Worm (Caenorhabditis elegans) whole organism, late embryonic: Measurements from ENCODE around the gene T21D12.12.

Source experiments
- C08G9.2 ChIP-seq: sonication (generic microtip); optimal IDR thresholded peaks from 2 replicates; lab custom pipeline; 2016; ENCODE audit warnings: mild to moderate bottlenecking, missing genetic modification characterization, moderate library complexity, missing compliant biosample characterization
- C38D4.7 ChIP-seq: fragments of 200-800 bp; sonication (Bioruptor generic); optimal IDR thresholded peaks from 2 replicates; lab custom pipeline; 2018; ENCODE audit warnings: mild to moderate bottlenecking, missing genetic modification characterization, moderate library complexity, missing compliant biosample characterization
- T23F11.4 ChIP-seq: fragments of 200-800 bp; sonication (Bioruptor generic); optimal IDR thresholded peaks from 2 replicates; lab custom pipeline; 2018; ENCODE audit warnings: mild to moderate bottlenecking, missing genetic modification characterization, missing compliant biosample characterization
- Y22D7AL.16 ChIP-seq: sonication (generic microtip); optimal IDR thresholded peaks from 2 replicates; lab custom pipeline; 2016; ENCODE audit warnings: missing genetic modification characterization, missing compliant biosample characterization
- ahr-1 ChIP-seq: sonication (generic microtip); optimal IDR thresholded peaks from 2 replicates; lab custom pipeline; 2016; ENCODE audit warnings: missing genetic modification characterization, missing compliant biosample characterization
- ceh-14 ChIP-seq: sonication (generic microtip); optimal IDR thresholded peaks from 2 replicates; lab custom pipeline; 2016; ENCODE audit warnings: missing genotype, missing genetic modification characterization, missing compliant biosample characterization
- ceh-18 ChIP-seq: sonication (generic microtip); optimal IDR thresholded peaks from 2 replicates; lab custom pipeline; 2016; ENCODE audit warnings: missing genetic modification characterization, missing compliant biosample characterization
- ceh-22 ChIP-seq: sonication (generic microtip); optimal IDR thresholded peaks from 2 replicates; lab custom pipeline; 2017; ENCODE audit warnings: missing biosample characterization, missing genetic modification characterization
- ceh-24 ChIP-seq: sonication (generic microtip); optimal IDR thresholded peaks from 2 replicates; lab custom pipeline; 2016; ENCODE audit warnings: mild to moderate bottlenecking, missing genetic modification characterization, missing compliant biosample characterization
- ceh-30 ChIP-seq: fragments of 150-350 bp; optimal IDR thresholded peaks from 2 replicates; lab custom pipeline; 2014; ENCODE audit warnings: missing biosample characterization, missing genetic modification characterization
- ceh-48 ChIP-seq: sonication (generic microtip); optimal IDR thresholded peaks from 2 replicates; lab custom pipeline; 2016; ENCODE audit warnings: missing genetic modification characterization, inconsistent platforms, missing compliant biosample characterization
- dmd-4 ChIP-seq: sonication (generic microtip); optimal IDR thresholded peaks from 2 replicates; lab custom pipeline; 2016; ENCODE audit warnings: borderline replicate concordance, missing genetic modification characterization, missing compliant biosample characterization
- dve-1 ChIP-seq: sonication (generic microtip); optimal IDR thresholded peaks from 2 replicates; lab custom pipeline; 2017; ENCODE audit warnings: antibody characterized with exemption, mild to moderate bottlenecking, missing genetic modification characterization, missing compliant biosample characterization
- elt-2 ChIP-seq: sonication (generic microtip); optimal IDR thresholded peaks from 2 replicates; lab custom pipeline; 2016; ENCODE audit warnings: missing genetic modification reagents, missing genetic modification characterization, missing compliant biosample characterization
- elt-4 ChIP-seq: sonication (generic microtip); optimal IDR thresholded peaks from 2 replicates; lab custom pipeline; 2016; ENCODE audit warnings: missing genetic modification characterization, missing compliant biosample characterization
- ets-4 ChIP-seq: sonication (generic microtip); optimal IDR thresholded peaks from 2 replicates; lab custom pipeline; 2016; ENCODE audit warnings: missing genetic modification characterization, missing compliant biosample characterization
- eyg-1 ChIP-seq: sonication (generic microtip); optimal IDR thresholded peaks from 2 replicates; lab custom pipeline; 2016; ENCODE audit warnings: missing genotype, missing genetic modification characterization, missing compliant biosample characterization
- fax-1 ChIP-seq: sonication (generic microtip); optimal IDR thresholded peaks from 2 replicates; lab custom pipeline; 2016; ENCODE audit warnings: missing genotype, missing genetic modification characterization, missing compliant biosample characterization
- gmeb-2 ChIP-seq: sonication (generic microtip); optimal IDR thresholded peaks from 2 replicates; lab custom pipeline; 2016; ENCODE audit warnings: missing genetic modification characterization, inconsistent platforms, missing compliant biosample characterization
- hlh-15 ChIP-seq: sonication (generic microtip); optimal IDR thresholded peaks from 2 replicates; lab custom pipeline; 2016; ENCODE audit warnings: missing genetic modification characterization, missing compliant biosample characterization
- hlh-30 ChIP-seq: sonication (generic microtip); optimal IDR thresholded peaks from 2 replicates; lab custom pipeline; 2017; ENCODE audit warnings: antibody characterized with exemption, missing genetic modification characterization, missing compliant biosample characterization; ENCODE audit not compliant: insufficient read depth
- hlh-8 ChIP-seq: sonication (generic microtip); optimal IDR thresholded peaks from 2 replicates; lab custom pipeline; 2016; ENCODE audit warnings: missing genotype, missing genetic modification characterization, missing compliant biosample characterization
- lin-11 ChIP-seq: fragments of 200-800 bp; sonication (Bioruptor generic); optimal IDR thresholded peaks from 2 replicates; lab custom pipeline; 2018; ENCODE audit warnings: mild to moderate bottlenecking, missing genetic modification characterization, missing compliant biosample characterization
- madf-2 ChIP-seq: sonication (generic microtip); optimal IDR thresholded peaks from 2 replicates; lab custom pipeline; 2017; ENCODE audit warnings: missing genetic modification characterization, missing compliant biosample characterization
- nfya-1 ChIP-seq: sonication (generic microtip); optimal IDR thresholded peaks from 2 replicates; lab custom pipeline; 2017; ENCODE audit warnings: missing genetic modification characterization, mild to moderate bottlenecking, missing compliant biosample characterization, antibody characterized with exemption, moderate library complexity
- nhr-11 ChIP-seq: fragments of 150-350 bp; optimal IDR thresholded peaks from 2 replicates; lab custom pipeline; 2014; ENCODE audit warnings: missing biosample characterization, missing genetic modification characterization
- nhr-232 ChIP-seq: sonication (generic microtip); optimal IDR thresholded peaks from 2 replicates; lab custom pipeline; 2016; ENCODE audit warnings: missing genetic modification characterization, missing compliant biosample characterization
- odd-2 ChIP-seq: sonication (generic microtip); optimal IDR thresholded peaks from 2 replicates; lab custom pipeline; 2017; ENCODE audit warnings: antibody characterized with exemption, mild to moderate bottlenecking, missing genetic modification characterization, missing compliant biosample characterization
- pax-1 ChIP-seq: fragments of 150-350 bp; optimal IDR thresholded peaks from 2 replicates; lab custom pipeline; 2014; ENCODE audit warnings: missing biosample characterization, missing genetic modification characterization
- pha-2 ChIP-seq: sonication (generic microtip); optimal IDR thresholded peaks from 2 replicates; lab custom pipeline; 2017; ENCODE audit warnings: mild to moderate bottlenecking, missing genetic modification characterization, missing compliant biosample characterization
- pha-4 ChIP-seq: fragments of 150-350 bp; optimal IDR thresholded peaks from 2 replicates; lab custom pipeline; 2018; ENCODE audit warnings: missing biosample characterization, missing genetic modification reagents, missing genetic modification characterization
- pqm-1 ChIP-seq: sonication (generic microtip); optimal IDR thresholded peaks from 2 replicates; lab custom pipeline; 2016; ENCODE audit warnings: missing genetic modification characterization, missing compliant biosample characterization
- pros-1 ChIP-seq: fragments of 150-350 bp; optimal IDR thresholded peaks from 2 replicates; lab custom pipeline; 2014; ENCODE audit warnings: missing biosample characterization, missing genetic modification reagents, missing genetic modification characterization
- rnt-1 ChIP-seq: sonication (generic microtip); optimal IDR thresholded peaks from 2 replicates; lab custom pipeline; 2016; ENCODE audit warnings: missing genetic modification characterization, missing compliant biosample characterization
- sox-4 ChIP-seq: sonication (generic microtip); optimal IDR thresholded peaks from 2 replicates; lab custom pipeline; 2017; ENCODE audit warnings: mild to moderate bottlenecking, missing genetic modification characterization, inconsistent platforms, missing compliant biosample characterization
- syd-9 ChIP-seq: sonication (generic microtip); optimal IDR thresholded peaks from 2 replicates; lab custom pipeline; 2016; ENCODE audit warnings: mild to moderate bottlenecking, missing genetic modification characterization, moderate library complexity, missing compliant biosample characterization
- zip-5 ChIP-seq: sonication (generic microtip); optimal IDR thresholded peaks from 2 replicates; lab custom pipeline; 2016; ENCODE audit warnings: missing genetic modification characterization, missing compliant biosample characterization

T21D12.12 gene

ce11 chrIV:302743-303142, 36.5 kb downstream of the T21D12.12 start:
- TF ChIP-seq fax-1 (tag; lab: Kevin White, UChicago) (no peak), C08G9.2 (tag; lab: Kevin White, UChicago) (no peak), pqm-1 (tag; lab: Kevin White, UChicago) (no peak), ets-4 (tag; lab: Kevin White, UChicago) (no peak), odd-2 (tag; lab: Kevin White, UChicago) (no peak), ceh-18 (no peak), dve-1 (tag; lab: Kevin White, UChicago) (no peak), pax-1 (tag; lab: Kevin White, UChicago) (no peak)

DNA sequence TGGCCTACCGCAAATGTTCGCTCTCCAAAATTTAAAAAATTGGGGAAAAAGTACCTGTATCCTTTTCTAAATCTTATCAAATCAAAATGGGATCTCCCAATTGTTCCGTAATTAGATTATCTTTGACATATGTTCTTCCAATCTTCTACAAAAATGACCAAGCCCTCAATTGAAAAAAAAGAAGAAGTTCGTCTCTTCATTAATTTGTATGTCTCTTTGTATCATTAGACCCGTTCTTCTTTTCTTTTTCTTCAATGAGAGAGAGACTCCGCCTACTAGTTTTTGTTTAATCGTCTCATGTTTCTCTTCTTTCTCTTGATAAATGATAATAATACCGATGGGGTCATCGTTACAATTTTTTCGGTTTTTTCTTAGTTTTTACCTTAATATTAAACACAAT, 37.0 kb downstream of the T21D12.12 start:
- no peak for TF ChIP-seq ceh-18
- no peak for TF ChIP-seq syd-9 (tag; lab: Kevin White, UChicago)
- TF ChIP-seq dmd-4 = no peak
- no peak for TF ChIP-seq hlh-8
- no peak for TF ChIP-seq nhr-232 (tag; lab: Kevin White, UChicago)
- no peak for TF ChIP-seq nhr-11 (tag; lab: Kevin White, UChicago)
- TF ChIP-seq zip-5 (tag; lab: Kevin White, UChicago) = no peak

DNA sequence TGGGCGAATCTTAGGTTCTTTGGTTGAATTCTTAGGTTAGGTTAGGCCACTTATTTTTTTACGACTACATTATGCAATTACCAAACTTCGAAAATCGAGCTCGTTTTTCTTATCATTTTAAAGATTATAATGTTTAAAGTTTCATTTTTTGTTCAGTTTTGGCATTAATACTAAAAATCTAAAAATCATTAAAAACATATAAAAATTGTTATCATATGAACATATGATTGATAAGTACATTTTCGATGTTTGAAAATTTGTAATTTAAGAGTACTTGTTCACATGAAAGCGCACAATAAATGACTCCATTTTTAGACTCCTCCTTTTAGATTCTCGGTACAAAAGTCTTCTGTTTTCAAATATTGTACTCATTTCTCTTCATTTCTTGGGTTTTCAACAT, 38.9 kb downstream of the T21D12.12 start:
- no peak for TF ChIP-seq sox-4 (tag; lab: Kevin White, UChicago)
- TF ChIP-seq madf-2 = no peak
- TF ChIP-seq T23F11.4 (GFP tag; lab: Kevin White, UChicago) = no peak
- TF ChIP-seq gmeb-2 (tag; lab: Kevin White, UChicago) = no peak
- TF ChIP-seq hlh-15 (tag; lab: Kevin White, UChicago) = no peak
- TF ChIP-seq pha-4 (tag; lab: Kevin White, UChicago) = no peak
- no peak for TF ChIP-seq ceh-24 (tag; lab: Kevin White, UChicago)
- TF ChIP-seq elt-2 (tag; lab: Kevin White, UChicago) = no peak
- no peak for TF ChIP-seq dve-1 (tag; lab: Kevin White, UChicago)
- no peak for TF ChIP-seq ceh-48 (tag; lab: Kevin White, UChicago)
- TF ChIP-seq ceh-18 = no peak
- no peak for TF ChIP-seq syd-9 (tag; lab: Kevin White, UChicago)
- TF ChIP-seq elt-4 (tag; lab: Kevin White, UChicago) = no peak

DNA sequence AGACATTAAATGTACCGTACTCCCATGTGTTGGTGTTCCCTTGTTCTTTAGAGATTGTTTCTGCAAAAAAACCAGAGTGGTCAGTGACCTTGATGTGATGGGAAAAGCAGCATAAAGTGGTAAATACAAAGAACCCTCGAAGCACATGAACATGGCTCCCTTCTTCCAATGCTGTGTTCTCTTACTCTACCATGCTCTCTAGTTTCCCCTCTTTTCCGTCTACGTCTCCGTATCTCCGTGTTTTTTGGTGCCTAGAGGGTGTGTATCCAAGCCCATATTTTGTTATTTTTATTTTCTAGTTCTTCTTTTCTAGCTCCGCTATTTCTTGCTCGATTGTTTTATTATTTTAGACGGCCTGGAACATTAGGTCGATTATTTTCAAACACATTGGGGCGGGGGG, 40.3 kb downstream of the T21D12.12 start:
- no peak for TF ChIP-seq ahr-1 (tag; lab: Kevin White, UChicago)
- TF ChIP-seq hlh-8 = no peak
- no peak for TF ChIP-seq syd-9 (tag; lab: Kevin White, UChicago)
- no peak for TF ChIP-seq pha-2 (tag; lab: Kevin White, UChicago)
- no peak for TF ChIP-seq ceh-14 (tag; lab: Kevin White, UChicago)
- no peak for TF ChIP-seq Y22D7AL.16 (tag; lab: Kevin White, UChicago)
- TF ChIP-seq rnt-1 (tag; lab: Kevin White, UChicago) = no peak
- no peak for TF ChIP-seq ceh-18
- no peak for TF ChIP-seq eyg-1 (tag; lab: Kevin White, UChicago)
- no peak for TF ChIP-seq ceh-22 (tag; lab: Kevin White, UChicago)
- TF ChIP-seq hlh-30 (tag; lab: Kevin White, UChicago) = no peak
- no peak for TF ChIP-seq pros-1
- TF ChIP-seq pha-4 (tag; lab: Kevin White, UChicago) = no peak
- TF ChIP-seq, all 69 proteins: peak for 0

ce11 chrIV:307205-307604, 41.0 kb downstream of the T21D12.12 start, which contains the start of gene swt-1:
TSS of gene swt-1 (plus strand) at chrIV:307505.
- TF ChIP-seq rnt-1 (tag; lab: Kevin White, UChicago) (no peak), ceh-30 (tag; lab: Kevin White, UChicago) (no peak), pqm-1 (tag; lab: Kevin White, UChicago) (no peak), dve-1 (tag; lab: Kevin White, UChicago) (no peak), C38D4.7 (GFP tag; lab: Kevin White, UChicago) (no peak), eyg-1 (tag; lab: Kevin White, UChicago) (no peak), nfya-1 (tag; lab: Kevin White, UChicago) (no peak), lin-11 (tag; lab: Kevin White, UChicago) (no peak)
